Fruit fly (Drosophila melanogaster) whole organism, wandering third instar larva: Measurements from ENCODE around the gene Drak.

Experiments
- CG32264 ChIP-seq: fragments of 200-800 bp; sonication (Bioruptor generic); optimal IDR thresholded peaks from 2 replicates; lab custom pipeline; 2016; ENCODE audit warnings: missing biosample characterization, missing genetic modification characterization
- Hr78 ChIP-seq: fragments of >200 bp; optimal IDR thresholded peaks from 2 replicates; lab custom pipeline; 2017; ENCODE audit warnings: missing biosample characterization, missing genetic modification characterization
- dl ChIP-seq, 2 experiments: fragments of 175-275, 200-275 bp in 1 of 2; fragments of 200-275 bp in 1 of 2; sonication (Bioruptor generic); optimal IDR thresholded peaks; lab custom pipeline; 2018; ENCODE audit warnings: mild to moderate bottlenecking in 2 of 2, missing biosample characterization in 2 of 2, missing genetic modification characterization in 2 of 2, moderate library complexity in 2 of 2; ENCODE audit not compliant: partially characterized antibody in 2 of 2, insufficient read depth in 1 of 2
- foxo ChIP-seq, 2 experiments: fragments of 200-800 bp; sonication (Bioruptor generic); optimal IDR thresholded peaks; 2 replicates in 1 of 2; 3 replicates in 1 of 2; lab custom pipeline; 2016 to 2017; ENCODE audit warnings: missing biosample characterization in 2 of 2, missing genetic modification characterization in 2 of 2
- h ChIP-seq: fragments of 200-800 bp; sonication (Bioruptor generic); optimal IDR thresholded peaks from 3 replicates; lab custom pipeline; 2016; ENCODE audit warnings: missing biosample characterization, mild to moderate bottlenecking, missing genetic modification characterization
- pan ChIP-seq: fragments of >200 bp; optimal IDR thresholded peaks from 2 replicates; lab custom pipeline; 2017
- rgr ChIP-seq: fragments of 200-800 bp; sonication (Bioruptor generic); optimal IDR thresholded peaks from 3 replicates; lab custom pipeline; 2016; ENCODE audit warnings: missing biosample characterization, mild to moderate bottlenecking, missing genetic modification characterization
- usp ChIP-seq: fragments of >200 bp; optimal IDR thresholded peaks from 2 replicates; lab custom pipeline; 2017; ENCODE audit warnings: missing biosample characterization, missing genetic modification characterization

DNA sequence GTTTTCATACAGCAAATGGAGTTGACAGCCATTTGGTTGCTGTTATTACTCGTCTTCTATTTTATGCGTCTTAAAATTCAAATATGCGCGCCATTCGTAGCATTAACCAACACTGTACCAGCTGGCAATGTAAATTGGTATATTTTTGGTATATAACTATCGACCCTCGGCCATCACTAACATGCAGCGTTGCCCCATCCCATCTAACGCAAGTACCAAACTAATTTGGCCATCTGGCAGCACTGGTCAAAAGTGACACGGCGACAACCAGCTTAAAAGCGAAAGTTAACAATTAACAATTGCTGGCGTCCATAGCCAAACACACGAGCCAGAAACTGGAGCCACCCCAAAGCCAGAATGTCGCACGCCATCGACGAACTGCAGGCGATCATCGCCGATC, 9.6 kb upstream of the Drak start, which contains the start of gene Uba5:
- TF ChIP-seq rgr (GFP tag; lab: Kevin White, UChicago) (no peak), usp (GFP tag; lab: Kevin White, UChicago) (no peak), Hr78 (GFP tag; lab: Kevin White, UChicago) (no peak), dl (GFP tag; optimal IDR thresholded peaks at IDR 0.05; lab: Kevin White, UChicago; ENCODE audit: insufficient read depth in 1 of 2, partially characterized antibody in 2 of 2) (no peak), CG32264 (GFP tag; lab: Kevin White, UChicago) (no peak), foxo (GFP tag; optimal IDR thresholded peaks at IDR 0.05; lab: Kevin White, UChicago) (peak in 1 of 2 experiments; percentile 28), h (GFP tag; lab: Kevin White, UChicago) (peak; percentile 5), pan (lab: Kevin White, UChicago) (no peak)
